Fruit fly (Drosophila melanogaster): ENCODE data around the gene CG42762.
A peak's percentile ranks its signal among the peaks of the same experiment; 100 is the strongest.

CG42762 gene

dm6 chr2L:8097461-8097860 is 46.4 kb downstream of the CG42762 start (continued):
- peak; percentile 71 for TF ChIP-seq CG15011 (GFP tag; optimal IDR thresholded peaks at IDR 0.05)
- peak; percentile 46 for TF ChIP-seq cg (GFP tag; optimal IDR thresholded peaks at IDR 0.05)
- no peak for TF ChIP-seq Atf-2 (GFP tag; optimal IDR thresholded peaks at IDR 0.05)
- peak; percentile 46; the same call in 1 of the 2 replicates for TF ChIP-seq stc (GFP tag; IDR thresholded peaks at IDR 0.05)
- TF ChIP-seq z (GFP tag; IDR thresholded peaks at IDR 0.05) = no peak
- TF ChIP-seq CG7372 (GFP tag; IDR thresholded peaks at IDR 0.05) = no peak
- 0 out of 3 replicates have a peak, but pooled peaks have one; percentile 36 for TF ChIP-seq CG34422 (GFP tag; IDR thresholded peaks at IDR 0.05)
- TF ChIP-seq Nf-YB (GFP tag; optimal IDR thresholded peaks at IDR 0.05) = peak; percentile 26
- TF ChIP-seq Atf6 (GFP tag; IDR thresholded peaks at IDR 0.05) = no peak; the same call in 1 of the 2 replicates
- peak; percentile 83 for TF ChIP-seq Hmr (GFP tag; optimal IDR thresholded peaks at IDR 0.05)
- TF ChIP-seq Stat92E (GFP tag; optimal IDR thresholded peaks at IDR 0.05) = no peak
- no peak for TF ChIP-seq CG16815 (GFP tag; optimal IDR thresholded peaks at IDR 0.05)
- peak; percentile 3 for TF ChIP-seq CG8388 (GFP tag; optimal IDR thresholded peaks at IDR 0.05)
- TF ChIP-seq BEAF-32 (GFP tag; optimal IDR thresholded peaks at IDR 0.05) = no peak
- no peak for TF ChIP-seq CG4360 (GFP tag; IDR thresholded peaks at IDR 0.05)
- TF ChIP-seq yki (optimal IDR thresholded peaks at IDR 0.05) = no peak
- peak; percentile 3 for TF ChIP-seq nom (GFP tag; optimal IDR thresholded peaks at IDR 0.05)
- TF ChIP-seq lab (GFP tag; optimal IDR thresholded peaks at IDR 0.05) = peak; percentile 90
- peak; percentile 40; the same call in 1 of the 2 replicates for TF ChIP-seq E2f1 (GFP tag; IDR thresholded peaks at IDR 0.05)
- TF ChIP-seq zfh2 (GFP tag; optimal IDR thresholded peaks at IDR 0.05) = no peak
- TF ChIP-seq Rx (GFP tag; IDR thresholded peaks at IDR 0.05) = no peak
- TF ChIP-seq grn (GFP tag; optimal IDR thresholded peaks at IDR 0.05) = peak; percentile 64
- no peak for TF ChIP-seq dati (GFP tag; IDR thresholded peaks at IDR 0.05)
- TF ChIP-seq wek (GFP tag; optimal IDR thresholded peaks at IDR 0.05) = peak; percentile 72
- TF ChIP-seq CG12299 (tag; optimal IDR thresholded peaks at IDR 0.05) = peak; percentile 44
- peak; percentile 90 for TF ChIP-seq crol (GFP tag; IDR thresholded peaks at IDR 0.05)
- no peak for TF ChIP-seq Spps (tag; optimal IDR thresholded peaks at IDR 0.05)
- no peak for TF ChIP-seq hbn (GFP tag; IDR thresholded peaks at IDR 0.05; ENCODE audit: partially characterized antibody)
- TF ChIP-seq Sox100B (GFP tag; optimal IDR thresholded peaks at IDR 0.05) = peak; percentile 52
- no peak for TF ChIP-seq Sin3A (optimal IDR thresholded peaks at IDR 0.05)
- TF ChIP-seq kay (GFP tag; optimal IDR thresholded peaks at IDR 0.05) = peak; percentile 39
- TF ChIP-seq CG17829 (tag; optimal IDR thresholded peaks at IDR 0.05) = no peak
- no peak for TF ChIP-seq HmgD (GFP tag; optimal IDR thresholded peaks at IDR 0.05)
- peak; percentile 41 for TF ChIP-seq onecut (GFP tag; IDR thresholded peaks at IDR 0.05)
- TF ChIP-seq Pdp1 (GFP tag; optimal IDR thresholded peaks at IDR 0.05) = no peak
- no peak for TF ChIP-seq sim (GFP tag; IDR thresholded peaks at IDR 0.05)
- no peak for TF ChIP-seq gcm2 (GFP tag; optimal IDR thresholded peaks at IDR 0.05)
- TF ChIP-seq az2 (GFP tag; optimal IDR thresholded peaks at IDR 0.05) = no peak
- TF ChIP-seq ttk (GFP tag; IDR thresholded peaks at IDR 0.05) = no peak
- 0 out of 3 replicates have a peak, but pooled peaks have one; percentile 20 for TF ChIP-seq gce (GFP tag; IDR thresholded peaks at IDR 0.05)
- peak; percentile 44 for TF ChIP-seq Sox102F (GFP tag; optimal IDR thresholded peaks at IDR 0.05)
- peak; percentile 13 for TF ChIP-seq CG17385 (GFP tag; optimal IDR thresholded peaks at IDR 0.05)
- no peak for TF ChIP-seq CG11696 (GFP tag; IDR thresholded peaks at IDR 0.05)
- no peak for TF ChIP-seq sc (optimal IDR thresholded peaks at IDR 0.05)
- no peak for TF ChIP-seq sc (GFP tag; optimal IDR thresholded peaks at IDR 0.05)
- peak; percentile 10 for TF ChIP-seq nmo (GFP tag; optimal IDR thresholded peaks at IDR 0.05)
- TF ChIP-seq CG10543 (GFP tag; optimal IDR thresholded peaks at IDR 0.05) = peak; percentile 90
- peak; percentile 87 for TF ChIP-seq sd (tag; optimal IDR thresholded peaks at IDR 0.05)
- TF ChIP-seq Hr39 (optimal IDR thresholded peaks at IDR 0.05) = no peak
- peak; percentile 45 for TF ChIP-seq CG12391 (tag; optimal IDR thresholded peaks at IDR 0.05)
- TF ChIP-seq ac (GFP tag; optimal IDR thresholded peaks at IDR 0.05) = peak; percentile 29
- no peak for TF ChIP-seq CG13624 (GFP tag; optimal IDR thresholded peaks at IDR 0.05)
